3 worm cellular contexts compared by ENCODE assay signal in the genomic region with DNA sequence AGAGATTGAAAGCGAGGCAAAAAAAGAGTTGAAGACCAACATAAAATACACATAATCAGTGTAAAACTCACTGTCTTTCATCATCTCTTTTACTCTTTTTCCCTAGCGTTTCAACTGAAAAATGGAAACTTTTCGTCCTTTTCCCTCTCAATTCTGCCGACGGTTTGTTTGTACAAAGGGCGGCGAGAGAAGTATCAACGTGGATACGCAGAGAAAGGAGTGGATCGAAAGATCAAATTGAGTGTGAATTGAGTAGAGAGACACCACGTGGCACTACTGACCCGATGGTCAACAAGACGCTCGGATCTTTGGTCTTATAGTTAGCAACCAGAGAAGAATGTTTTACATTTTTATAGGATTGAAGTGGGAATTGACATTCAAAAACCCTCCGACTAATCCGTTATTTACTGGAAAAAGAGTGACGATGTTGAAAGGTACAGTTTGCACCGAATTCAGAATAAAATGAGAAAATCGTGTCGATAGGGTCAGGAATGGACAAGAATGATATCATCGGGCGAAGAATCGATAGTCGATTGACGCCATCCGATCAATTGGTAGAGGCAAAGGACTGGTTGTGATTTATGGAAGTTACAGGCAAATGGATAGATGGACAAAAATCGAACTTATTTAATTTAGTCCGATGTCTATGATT.
A peak's percentile ranks its signal among the peaks of the same experiment; 100 is the strongest.
TF ChIP-seq lines count a peak whose summit lies in the region.

No protein-coding gene starts in this region.

TF ChIP-seq in whole organism, L1 larva, 84 proteins besides CTCF, POLR2A, EP300 and RAD21 (continued from another document):
- TF ChIP-seq xbp-1 (tag; optimal IDR thresholded peaks at IDR 0.05; lab: Kevin White, UChicago) (peak; percentile 51), hlh-4 (tag; optimal IDR thresholded peaks at IDR 0.05; lab: Kevin White, UChicago) (no peak), lin-35 (GFP tag; optimal IDR thresholded peaks at IDR 0.05; lab: Kevin White, UChicago) (peak in 1 of 2 experiments; percentile 69), ceh-88 (GFP tag; IDR thresholded peaks at IDR 0.05; lab: Robert Waterston, UW) (0 out of 2 replicates have a peak, but pooled peaks have one; percentile 10), lir-3 (tag; optimal IDR thresholded peaks at IDR 0.05; lab: Kevin White, UChicago; ENCODE audit: poor library complexity) (peak; percentile 29), tbx-2 (tag; optimal IDR thresholded peaks at IDR 0.05; lab: Kevin White, UChicago) (peak; percentile 74), lsy-2 (tag; optimal IDR thresholded peaks at IDR 0.05; lab: Kevin White, UChicago) (peak; percentile 53 to 64), nhr-12 (tag; optimal IDR thresholded peaks at IDR 0.05; lab: Kevin White, UChicago) (no peak), ces-1 (GFP tag; optimal IDR thresholded peaks at IDR 0.05; lab: Kevin White, UChicago) (no peak), nhr-19 (GFP tag; conservative IDR thresholded peaks at IDR 0.05; lab: Robert Waterston, UW) (peak; percentile 62), nhr-85 (tag; lab: Kevin White, UChicago) (peak; percentile 98), unc-86 (tag; optimal IDR thresholded peaks at IDR 0.05; lab: Kevin White, UChicago) (no peak), irx-1 (tag; optimal IDR thresholded peaks at IDR 0.05; lab: Kevin White, UChicago) (peak; percentile 50), efl-3 (GFP tag; optimal IDR thresholded peaks at IDR 0.05; lab: Kevin White, UChicago) (no peak), mep-1 (tag; optimal IDR thresholded peaks at IDR 0.05; lab: Kevin White, UChicago) (peak; percentile 73), swsn-7 (tag; optimal IDR thresholded peaks at IDR 0.05; lab: Kevin White, UChicago) (peak; percentile 43), snu-23 (GFP tag; optimal IDR thresholded peaks at IDR 0.05; lab: Kevin White, UChicago) (peak; percentile 83), nhr-47 (tag; optimal IDR thresholded peaks at IDR 0.05; lab: Kevin White, UChicago) (peak; percentile 55), Y116A8C.19 (tag; optimal IDR thresholded peaks at IDR 0.05; lab: Kevin White, UChicago; ENCODE audit: borderline replicate concordance) (no peak), F16B12.6 (tag; optimal IDR thresholded peaks at IDR 0.05; lab: Kevin White, UChicago) (no peak), pax-3 (tag; optimal IDR thresholded peaks at IDR 0.05; lab: Kevin White, UChicago) (peak; percentile 54), sptf-1 (tag; optimal IDR thresholded peaks at IDR 0.05; lab: Kevin White, UChicago) (no peak), C34B4.2 (tag; optimal IDR thresholded peaks at IDR 0.05; lab: Kevin White, UChicago) (no peak), elt-3 (tag; optimal IDR thresholded peaks at IDR 0.05; lab: Kevin White, UChicago) (peak in 4 of 6 experiments; percentile 13 to 68 (median 24)), grh-1 (GFP tag; IDR thresholded peaks at IDR 0.05; lab: Robert Waterston, UW) (0 out of 2 replicates have a peak, but pooled peaks have one; percentile 16), ceh-82 (tag; optimal IDR thresholded peaks at IDR 0.05; lab: Kevin White, UChicago) (no peak), nhr-76 (tag; optimal IDR thresholded peaks at IDR 0.05; lab: Kevin White, UChicago) (no peak), sox-4 (tag; optimal IDR thresholded peaks at IDR 0.05; lab: Kevin White, UChicago) (no peak), fos-1 (tag; optimal IDR thresholded peaks at IDR 0.05; lab: Kevin White, UChicago) (peak; percentile 16), nhr-77 (tag; optimal IDR thresholded peaks at IDR 0.05; lab: Kevin White, UChicago) (peak; percentile 79)

TF ChIP-seq in whole organism, L2 larva, 48 proteins besides CTCF, POLR2A, EP300 and RAD21 (continued from another document):
- TF ChIP-seq lin-39 (tag; optimal IDR thresholded peaks at IDR 0.05; lab: Kevin White, UChicago) (no peak), nhr-21 (tag; optimal IDR thresholded peaks at IDR 0.05; lab: Kevin White, UChicago) (no peak), ztf-11 (tag; optimal IDR thresholded peaks at IDR 0.05; lab: Kevin White, UChicago) (no peak), dmd-4 (tag; optimal IDR thresholded peaks at IDR 0.05; lab: Kevin White, UChicago) (no peak), aly-2 (tag; optimal IDR thresholded peaks at IDR 0.05; lab: Kevin White, UChicago) (no peak), egl-27 (tag; optimal IDR thresholded peaks at IDR 0.05; lab: Kevin White, UChicago) (peak; percentile 37), nhr-23 (tag; optimal IDR thresholded peaks at IDR 0.05; lab: Kevin White, UChicago) (no peak), elt-1 (tag; optimal IDR thresholded peaks at IDR 0.05; lab: Kevin White, UChicago) (no peak), nhr-129 (tag; optimal IDR thresholded peaks at IDR 0.05; lab: Kevin White, UChicago) (peak; percentile 89), lsy-2 (tag; optimal IDR thresholded peaks at IDR 0.05; lab: Kevin White, UChicago) (peak in 1 of 2 experiments; percentile 53), ceh-16 (tag; optimal IDR thresholded peaks at IDR 0.05; lab: Kevin White, UChicago) (no peak), nhr-237 (tag; optimal IDR thresholded peaks at IDR 0.05; lab: Kevin White, UChicago) (no peak), mbf-1 (tag; optimal IDR thresholded peaks at IDR 0.05; lab: Kevin White, UChicago) (no peak), snpc-4 (tag; optimal IDR thresholded peaks at IDR 0.05; lab: Kevin White, UChicago) (no peak), ZK546.5 (tag; optimal IDR thresholded peaks at IDR 0.05; lab: Kevin White, UChicago) (no peak)

TF ChIP-seq in whole organism, young adult, 124 proteins besides CTCF, POLR2A, EP300 and RAD21 (continued from another document):
- TF ChIP-seq zim-3 (tag; optimal IDR thresholded peaks at IDR 0.05; lab: Kevin White, UChicago) (no peak), B0261.1 (tag; optimal IDR thresholded peaks at IDR 0.05; lab: Kevin White, UChicago) (no peak), rcor-1 (GFP tag; IDR thresholded peaks at IDR 0.05; lab: Robert Waterston, UW) (no peak), F57C9.4 (tag; optimal IDR thresholded peaks at IDR 0.05; lab: Kevin White, UChicago) (no peak), nhr-120 (GFP tag; IDR thresholded peaks at IDR 0.05; lab: Robert Waterston, UW) (no peak), snpc-4 (GFP tag; optimal IDR thresholded peaks at IDR 0.05; lab: Kevin White, UChicago) (no peak), snpc-4 (tag; optimal IDR thresholded peaks at IDR 0.05; lab: Kevin White, UChicago) (peak in 1 of 4 experiments; percentile 11), attf-3 (GFP tag; conservative IDR thresholded peaks at IDR 0.05; lab: Robert Waterston, UW) (no peak), somi-1 (GFP tag; optimal IDR thresholded peaks at IDR 0.05; lab: Kevin White, UChicago) (peak; percentile 53), snpc-1.3 (tag; optimal IDR thresholded peaks at IDR 0.05; lab: Kevin White, UChicago; ENCODE audit: insufficient read depth) (no peak), nhr-179 (tag; optimal IDR thresholded peaks at IDR 0.05; lab: Kevin White, UChicago) (no peak), Y79H2A.3 (GFP tag; conservative IDR thresholded peaks at IDR 0.05; lab: Robert Waterston, UW) (no peak), gei-17 (GFP tag; optimal IDR thresholded peaks at IDR 0.05; lab: Kevin White, UChicago) (no peak), egl-18 (GFP tag; IDR thresholded peaks at IDR 0.05; lab: Robert Waterston, UW) (no peak), C17E4.6 (GFP tag; IDR thresholded peaks at IDR 0.05; lab: Robert Waterston, UW) (no peak), atf-7 (tag; optimal IDR thresholded peaks at IDR 0.05; lab: Kevin White, UChicago) (no peak), let-526 (GFP tag; IDR thresholded peaks at IDR 0.05; lab: Robert Waterston, UW) (no peak), hsf-1 (GFP tag; IDR thresholded peaks at IDR 0.05; lab: Robert Waterston, UW) (no peak), lag-1 (GFP tag; IDR thresholded peaks at IDR 0.05; lab: Robert Waterston, UW) (no peak), ama-1 (optimal IDR thresholded peaks at IDR 0.05; lab: Kevin White, UChicago) (peak; percentile 58), ama-1 (GFP tag; optimal IDR thresholded peaks at IDR 0.05; lab: Kevin White, UChicago) (no peak), rec-8 (tag; optimal IDR thresholded peaks at IDR 0.05; lab: Kevin White, UChicago) (no peak), F10E7.11 (tag; optimal IDR thresholded peaks at IDR 0.05; lab: Kevin White, UChicago) (no peak), Y53F4B.3 (GFP tag; IDR thresholded peaks at IDR 0.05; lab: Robert Waterston, UW) (no peak), pbrm-1 (GFP tag; IDR thresholded peaks at IDR 0.05; lab: Robert Waterston, UW) (no peak), pha-4 (tag; optimal IDR thresholded peaks at IDR 0.05; lab: Kevin White, UChicago) (peak; percentile 76), lin-40 (tag; optimal IDR thresholded peaks at IDR 0.05; lab: Kevin White, UChicago) (peak; percentile 67), mxl-1 (tag; optimal IDR thresholded peaks at IDR 0.05; lab: Kevin White, UChicago) (no peak), attf-6 (GFP tag; IDR thresholded peaks at IDR 0.05; lab: Robert Waterston, UW) (no peak), F57A8.1 (GFP tag; optimal IDR thresholded peaks at IDR 0.05; lab: Kevin White, UChicago) (no peak), athp-1 (tag; optimal IDR thresholded peaks at IDR 0.05; lab: Kevin White, UChicago) (no peak), egl-44 (GFP tag; IDR thresholded peaks at IDR 0.05; lab: Robert Waterston, UW) (no peak), die-1 (tag; optimal IDR thresholded peaks at IDR 0.05; lab: Kevin White, UChicago) (no peak), F39B2.1 (GFP tag; IDR thresholded peaks at IDR 0.05; lab: Robert Waterston, UW) (no peak), C06A6.2 (GFP tag; conservative IDR thresholded peaks at IDR 0.05; lab: Robert Waterston, UW) (0 out of 2 replicates have a peak, but pooled peaks have one; percentile 46), ceh-91 (GFP tag; IDR thresholded peaks at IDR 0.05; lab: Robert Waterston, UW) (no peak), F52B5.7 (tag; optimal IDR thresholded peaks at IDR 0.05; lab: Kevin White, UChicago) (no peak), D2030.7 (GFP tag; IDR thresholded peaks at IDR 0.05; lab: Robert Waterston, UW) (no peak), hlh-26 (GFP tag; conservative IDR thresholded peaks at IDR 0.05; lab: Robert Waterston, UW) (no peak), ztf-6 (GFP tag; IDR thresholded peaks at IDR 0.05; lab: Robert Waterston, UW) (no peak), sdz-38 (tag; optimal IDR thresholded peaks at IDR 0.05; lab: Kevin White, UChicago) (no peak), F49E8.2 (tag; optimal IDR thresholded peaks at IDR 0.05; lab: Kevin White, UChicago; ENCODE audit: insufficient read depth) (no peak), ztf-26 (tag; optimal IDR thresholded peaks at IDR 0.05; lab: Kevin White, UChicago) (no peak), mel-28 (tag; optimal IDR thresholded peaks at IDR 0.05; lab: Kevin White, UChicago; ENCODE audit: borderline replicate concordance) (no peak), snpc-3.4 (tag; optimal IDR thresholded peaks at IDR 0.05; lab: Kevin White, UChicago) (no peak), K11D2.4 (GFP tag; IDR thresholded peaks at IDR 0.05; lab: Robert Waterston, UW) (no peak), aptf-3 (GFP tag; IDR thresholded peaks at IDR 0.05; lab: Robert Waterston, UW) (no peak), lir-1 (GFP tag; conservative IDR thresholded peaks at IDR 0.05; lab: Robert Waterston, UW) (no peak), akir-1 (GFP tag; optimal IDR thresholded peaks at IDR 0.05; lab: Kevin White, UChicago) (no peak), B0336.3 (GFP tag; IDR thresholded peaks at IDR 0.05; lab: Robert Waterston, UW) (no peak), nhr-27 (tag; optimal IDR thresholded peaks at IDR 0.05; lab: Kevin White, UChicago) (no peak), F23B12.7 (tag; optimal IDR thresholded peaks at IDR 0.05; lab: Kevin White, UChicago; ENCODE audit: insufficient read depth) (peak; percentile 37)
TF ChIP-seq in whole organism, young adult: peak in this region for 17.
